ENCODE assay signal across 5 worm cellular contexts in the genomic region with DNA sequence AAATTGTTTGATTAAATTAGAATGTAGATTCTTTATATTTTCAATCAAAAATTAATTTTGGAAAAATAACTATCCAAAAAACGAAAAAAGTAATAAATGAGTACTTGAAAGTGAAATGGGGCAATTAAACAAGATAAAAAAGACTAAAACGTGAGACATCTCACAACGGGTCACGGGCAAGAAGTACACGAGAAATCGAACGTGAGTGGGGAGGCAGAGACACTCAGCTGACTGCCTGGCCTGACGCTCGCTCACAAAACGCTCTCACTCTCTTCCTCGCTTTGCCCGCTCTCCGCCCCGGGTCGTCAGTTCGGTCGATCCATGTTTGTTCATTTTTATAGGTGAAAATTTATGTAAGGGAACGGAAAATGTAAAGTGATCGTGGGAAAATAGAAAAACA.
TF ChIP-seq lines count a peak whose summit lies in the region.

No protein-coding gene starts in this region.

TF ChIP-seq in whole organism, L1 larva, 84 proteins besides CTCF, POLR2A, EP300 and RAD21 (continues in another document):
- TF ChIP-seq xbp-1 (tag; optimal IDR thresholded peaks at IDR 0.05; lab: Kevin White, UChicago) (no peak), mef-2 (tag; optimal IDR thresholded peaks at IDR 0.05; lab: Kevin White, UChicago) (no peak), zip-4 (GFP tag; optimal IDR thresholded peaks at IDR 0.05; lab: Kevin White, UChicago) (no peak), lin-14 (GFP tag; optimal IDR thresholded peaks at IDR 0.05; lab: Kevin White, UChicago) (peak; percentile 51), hlh-17 (GFP tag; optimal IDR thresholded peaks at IDR 0.05; lab: Kevin White, UChicago; ENCODE audit: borderline replicate concordance) (no peak), elt-2 (tag; optimal IDR thresholded peaks at IDR 0.05; lab: Kevin White, UChicago) (no peak), zag-1 (tag; optimal IDR thresholded peaks at IDR 0.05; lab: Kevin White, UChicago) (no peak), nhr-76 (tag; optimal IDR thresholded peaks at IDR 0.05; lab: Kevin White, UChicago) (no peak), lir-3 (tag; optimal IDR thresholded peaks at IDR 0.05; lab: Kevin White, UChicago; ENCODE audit: poor library complexity) (no peak), lin-15B (tag; optimal IDR thresholded peaks at IDR 0.05; lab: Kevin White, UChicago) (no peak), ceh-90 (tag; optimal IDR thresholded peaks at IDR 0.05; lab: Kevin White, UChicago) (no peak), nhr-85 (tag; lab: Kevin White, UChicago) (peak; percentile 12), ztf-4 (tag; optimal IDR thresholded peaks at IDR 0.05; lab: Kevin White, UChicago) (no peak), ces-1 (GFP tag; optimal IDR thresholded peaks at IDR 0.05; lab: Kevin White, UChicago) (no peak), unc-98 (GFP tag; IDR thresholded peaks at IDR 0.05; lab: Robert Waterston, UW) (no peak), unc-130 (tag; optimal IDR thresholded peaks at IDR 0.05; lab: Kevin White, UChicago) (peak; percentile 13), nhr-11 (tag; optimal IDR thresholded peaks at IDR 0.05; lab: Kevin White, UChicago) (no peak), jun-1 (tag; optimal IDR thresholded peaks at IDR 0.05; lab: Kevin White, UChicago) (no peak)

TF ChIP-seq in whole organism, L3 larva, 47 proteins besides CTCF, POLR2A, EP300 and RAD21:
- no peak for TF ChIP-seq nfya-1 (tag; optimal IDR thresholded peaks at IDR 0.05; lab: Kevin White, UChicago; ENCODE audit: insufficient read depth)
- TF ChIP-seq pha-4 (tag; optimal IDR thresholded peaks at IDR 0.05; lab: Kevin White, UChicago), result peak; percentile 45
- TF ChIP-seq nhr-28 (tag; optimal IDR thresholded peaks at IDR 0.05; lab: Kevin White, UChicago), result no peak
- TF ChIP-seq ceh-16 (tag; optimal IDR thresholded peaks at IDR 0.05; lab: Kevin White, UChicago), result no peak
- TF ChIP-seq nhr-23 (tag; optimal IDR thresholded peaks at IDR 0.05; lab: Kevin White, UChicago), result peak; percentile 15
- no peak for TF ChIP-seq snpc-4 (tag; optimal IDR thresholded peaks at IDR 0.05; lab: Kevin White, UChicago)
- peak; percentile 31 for TF ChIP-seq elt-2 (tag; optimal IDR thresholded peaks at IDR 0.05; lab: Kevin White, UChicago)
- TF ChIP-seq egl-27 (tag; optimal IDR thresholded peaks at IDR 0.05; lab: Kevin White, UChicago), result no peak
- TF ChIP-seq fos-1 (tag; optimal IDR thresholded peaks at IDR 0.05; lab: Kevin White, UChicago), result no peak
- no peak for TF ChIP-seq tbx-2 (tag; optimal IDR thresholded peaks at IDR 0.05; lab: Kevin White, UChicago)
- TF ChIP-seq ama-1 (optimal IDR thresholded peaks at IDR 0.05; lab: Kevin White, UChicago), result peak; percentile 8
- TF ChIP-seq nhr-237 (tag; optimal IDR thresholded peaks at IDR 0.05; lab: Kevin White, UChicago), result no peak
- no peak for TF ChIP-seq egl-5 (tag; optimal IDR thresholded peaks at IDR 0.05; lab: Kevin White, UChicago)
- TF ChIP-seq hmg-11 (tag; optimal IDR thresholded peaks at IDR 0.05; lab: Kevin White, UChicago), result peak; percentile 38
- no peak for TF ChIP-seq ceh-28 (tag; optimal IDR thresholded peaks at IDR 0.05; lab: Kevin White, UChicago)

TF ChIP-seq in whole organism, early embryonic, 17 proteins besides CTCF, POLR2A, EP300 and RAD21:
- TF ChIP-seq ceh-13 (GFP tag; optimal IDR thresholded peaks at IDR 0.05; lab: Kevin White, UChicago) (no peak), hmg-4 (GFP tag; optimal IDR thresholded peaks at IDR 0.05; lab: Kevin White, UChicago) (peak; percentile 1), sea-1 (GFP tag; conservative IDR thresholded peaks at IDR 0.05; lab: Robert Waterston, UW) (0 out of 2 replicates have a peak, but pooled peaks have one; percentile 7), scrt-1 (GFP tag; IDR thresholded peaks at IDR 0.05; lab: Robert Waterston, UW) (0 out of 2 replicates have a peak, but pooled peaks have one; percentile 7)

TF ChIP-seq in whole organism, midembryonic, 9 proteins besides CTCF, POLR2A, EP300 and RAD21:
- TF ChIP-seq klf-2 (GFP tag; conservative IDR thresholded peaks at IDR 0.05; lab: Robert Waterston, UW) (no peak), cog-1 (tag; optimal IDR thresholded peaks at IDR 0.05; lab: Kevin White, UChicago) (peak; percentile 1), med-1 (GFP tag; optimal IDR thresholded peaks at IDR 0.05; lab: Kevin White, UChicago; ENCODE audit: insufficient read depth) (no peak), flt-1 (GFP tag; IDR thresholded peaks at IDR 0.05; lab: Robert Waterston, UW) (no peak), T22C8.4 (GFP tag; IDR thresholded peaks at IDR 0.05; lab: Robert Waterston, UW) (no peak), tab-1 (GFP tag; IDR thresholded peaks at IDR 0.05; lab: Robert Waterston, UW) (no peak), ref-1 (GFP tag; conservative IDR thresholded peaks at IDR 0.05; lab: Robert Waterston, UW) (no peak)
TF ChIP-seq in whole organism, midembryonic: peak in this region for 1.

TF ChIP-seq in whole organism, young adult, 124 proteins besides CTCF, POLR2A, EP300 and RAD21 (continues in another document):
- no peak for TF ChIP-seq snpc-4 (GFP tag; optimal IDR thresholded peaks at IDR 0.05; lab: Kevin White, UChicago)
- peak in 1 of 4 experiments; percentile 8 for TF ChIP-seq snpc-4 (tag; optimal IDR thresholded peaks at IDR 0.05; lab: Kevin White, UChicago)
- TF ChIP-seq mcd-1 (GFP tag; IDR thresholded peaks at IDR 0.05; lab: Robert Waterston, UW), result peak; percentile 24; the same call in 1 of the 2 replicates
- TF ChIP-seq nhr-90 (tag; optimal IDR thresholded peaks at IDR 0.05; lab: Kevin White, UChicago), result no peak
- no peak for TF ChIP-seq F33H1.4 (GFP tag; IDR thresholded peaks at IDR 0.05; lab: Robert Waterston, UW)
- TF ChIP-seq ceh-58 (GFP tag; IDR thresholded peaks at IDR 0.05; lab: Robert Waterston, UW), result no peak
- TF ChIP-seq Y53F4B.3 (GFP tag; IDR thresholded peaks at IDR 0.05; lab: Robert Waterston, UW), result no peak
- TF ChIP-seq Y53G8AR.9 (GFP tag; conservative IDR thresholded peaks at IDR 0.05; lab: Robert Waterston, UW), result no peak
- no peak for TF ChIP-seq mes-4 (tag; optimal IDR thresholded peaks at IDR 0.05; lab: Kevin White, UChicago)
- no peak for TF ChIP-seq B0336.3 (GFP tag; IDR thresholded peaks at IDR 0.05; lab: Robert Waterston, UW)
- no peak for TF ChIP-seq die-1 (tag; optimal IDR thresholded peaks at IDR 0.05; lab: Kevin White, UChicago)
- TF ChIP-seq zfh-2 (GFP tag; conservative IDR thresholded peaks at IDR 0.05; lab: Robert Waterston, UW), result peak; percentile 90
- no peak for TF ChIP-seq ekl-4 (GFP tag; IDR thresholded peaks at IDR 0.05; lab: Robert Waterston, UW)
- no peak for TF ChIP-seq F39B2.1 (GFP tag; IDR thresholded peaks at IDR 0.05; lab: Robert Waterston, UW)
- no peak for TF ChIP-seq dpl-1 (GFP tag; optimal IDR thresholded peaks at IDR 0.05; lab: Kevin White, UChicago)
- TF ChIP-seq nhr-27 (tag; optimal IDR thresholded peaks at IDR 0.05; lab: Kevin White, UChicago), result no peak
- no peak for TF ChIP-seq xnd-1 (tag; optimal IDR thresholded peaks at IDR 0.05; lab: Kevin White, UChicago)
- no peak for TF ChIP-seq aptf-3 (GFP tag; IDR thresholded peaks at IDR 0.05; lab: Robert Waterston, UW)
- TF ChIP-seq egrh-3 (GFP tag; IDR thresholded peaks at IDR 0.05; lab: Robert Waterston, UW), result peak; percentile 57; the same call in 1 of the 2 replicates
- TF ChIP-seq gei-17 (GFP tag; optimal IDR thresholded peaks at IDR 0.05; lab: Kevin White, UChicago), result no peak
- peak; percentile 30; the same call in 1 of the 2 replicates for TF ChIP-seq hmg-1.2 (GFP tag; IDR thresholded peaks at IDR 0.05; lab: Robert Waterston, UW)
- TF ChIP-seq F49E8.2 (tag; optimal IDR thresholded peaks at IDR 0.05; lab: Kevin White, UChicago; ENCODE audit: insufficient read depth), result no peak
- TF ChIP-seq snpc-3.4 (tag; optimal IDR thresholded peaks at IDR 0.05; lab: Kevin White, UChicago), result no peak
- no peak for TF ChIP-seq F52B5.7 (tag; optimal IDR thresholded peaks at IDR 0.05; lab: Kevin White, UChicago)
- no peak for TF ChIP-seq ceh-91 (GFP tag; IDR thresholded peaks at IDR 0.05; lab: Robert Waterston, UW)
- no peak for TF ChIP-seq ama-1 (optimal IDR thresholded peaks at IDR 0.05; lab: Kevin White, UChicago)
- TF ChIP-seq ama-1 (GFP tag; optimal IDR thresholded peaks at IDR 0.05; lab: Kevin White, UChicago), result no peak
- TF ChIP-seq somi-1 (GFP tag; optimal IDR thresholded peaks at IDR 0.05; lab: Kevin White, UChicago), result no peak
- no peak for TF ChIP-seq ztf-22 (GFP tag; optimal IDR thresholded peaks at IDR 0.05; lab: Kevin White, UChicago)
- TF ChIP-seq let-526 (GFP tag; IDR thresholded peaks at IDR 0.05; lab: Robert Waterston, UW), result no peak
- TF ChIP-seq ceh-79 (tag; optimal IDR thresholded peaks at IDR 0.05; lab: Kevin White, UChicago), result no peak
- no peak for TF ChIP-seq ceh-100 (GFP tag; IDR thresholded peaks at IDR 0.05; lab: Robert Waterston, UW)
- TF ChIP-seq ccch-3 (GFP tag; optimal IDR thresholded peaks at IDR 0.05; lab: Kevin White, UChicago), result no peak
- TF ChIP-seq snpc-1.3 (tag; optimal IDR thresholded peaks at IDR 0.05; lab: Kevin White, UChicago; ENCODE audit: insufficient read depth), result no peak
- peak; percentile 19 for TF ChIP-seq attf-5 (GFP tag; optimal IDR thresholded peaks at IDR 0.05; lab: Kevin White, UChicago)
- no peak for TF ChIP-seq madf-6 (GFP tag; IDR thresholded peaks at IDR 0.05; lab: Robert Waterston, UW)
- TF ChIP-seq madf-3 (GFP tag; IDR thresholded peaks at IDR 0.05; lab: Robert Waterston, UW), result no peak
- TF ChIP-seq T26A5.8 (tag; optimal IDR thresholded peaks at IDR 0.05; lab: Kevin White, UChicago), result no peak
- TF ChIP-seq ceh-27 (GFP tag; optimal IDR thresholded peaks at IDR 0.05; lab: Kevin White, UChicago), result peak; percentile 33
- TF ChIP-seq lsy-27 (tag; optimal IDR thresholded peaks at IDR 0.05; lab: Kevin White, UChicago; ENCODE audit: borderline replicate concordance, insufficient read depth), result no peak
- no peak for TF ChIP-seq rpc-1 (optimal IDR thresholded peaks at IDR 0.05; lab: Kevin White, UChicago)
- TF ChIP-seq rpc-1 (tag; optimal IDR thresholded peaks at IDR 0.05; lab: Kevin White, UChicago), result no peak
- no peak for TF ChIP-seq Y56A3A.18 (GFP tag; IDR thresholded peaks at IDR 0.05; lab: Robert Waterston, UW)
- TF ChIP-seq T07F8.4 (tag; optimal IDR thresholded peaks at IDR 0.05; lab: Kevin White, UChicago), result no peak
- TF ChIP-seq zim-3 (tag; optimal IDR thresholded peaks at IDR 0.05; lab: Kevin White, UChicago), result no peak
- no peak for TF ChIP-seq F37B4.10 (GFP tag; IDR thresholded peaks at IDR 0.05; lab: Robert Waterston, UW)
- no peak for TF ChIP-seq B0261.1 (tag; optimal IDR thresholded peaks at IDR 0.05; lab: Kevin White, UChicago)
- TF ChIP-seq sdz-38 (tag; optimal IDR thresholded peaks at IDR 0.05; lab: Kevin White, UChicago), result no peak
- TF ChIP-seq ztf-3 (GFP tag; optimal IDR thresholded peaks at IDR 0.05; lab: Kevin White, UChicago), result no peak
- TF ChIP-seq sea-2 (GFP tag; IDR thresholded peaks at IDR 0.05; lab: Robert Waterston, UW), result no peak
